Worm (Caenorhabditis elegans): ENCODE data around the gene msp-19.

DNA sequence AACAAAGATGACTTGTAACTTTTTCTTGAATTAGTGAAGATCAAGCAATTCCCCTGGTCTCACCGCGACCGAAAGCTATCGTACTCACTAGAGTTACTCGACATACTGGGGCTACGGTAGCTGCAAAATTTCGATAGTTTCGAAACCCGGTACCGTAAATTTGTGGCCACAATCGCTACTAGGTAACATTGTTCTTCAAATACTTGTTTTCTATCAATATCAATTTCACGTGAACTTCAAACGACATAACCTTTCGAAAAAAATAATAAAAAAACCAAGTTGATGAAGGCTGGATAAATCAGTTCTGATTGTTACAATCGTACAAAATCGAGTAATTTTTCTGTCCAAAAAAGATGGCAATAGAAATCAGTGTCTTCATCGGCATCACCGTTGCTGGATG lies 12.1 kb downstream of the msp-19 start, which contains the start of gene F36H12.3:
- TF ChIP-seq fos-1 (tag; optimal IDR thresholded peaks at IDR 0.05) (no peak), R02D3.7 (tag; optimal IDR thresholded peaks at IDR 0.05) (no peak), aly-2 (tag; optimal IDR thresholded peaks at IDR 0.05) (no peak), nhr-76 (tag; optimal IDR thresholded peaks at IDR 0.05) (no peak)
